Fruit fly (Drosophila melanogaster) whole organism, prepupa: Measurements from ENCODE around the gene CG17568.

Experiments
- CG10631 ChIP-seq: fragments of 200-800 bp; sonication (Bioruptor generic); optimal IDR thresholded peaks from 2 replicates; lab custom pipeline; 2016; ENCODE audit warnings: missing biosample characterization, missing genetic modification characterization
- CG11294 ChIP-seq: fragments of 200-800 bp; sonication (Bioruptor generic); IDR thresholded peaks from 2 replicates; pipeline ENCODE4 v1.3.6; 2022; ENCODE audit warnings: missing biosample characterization, missing genetic modification characterization
- CG11902 ChIP-seq: fragments of 200-800 bp; sonication (Bioruptor generic); optimal IDR thresholded peaks from 3 replicates; lab custom pipeline; 2016; ENCODE audit warnings: missing biosample characterization, missing genetic modification characterization
- CG15336 ChIP-seq: fragments of 200-800 bp; sonication (Bioruptor generic); IDR thresholded peaks from 2 replicates; pipeline ENCODE4 v1.3.6; 2022; ENCODE audit warnings: missing biosample characterization, missing genetic modification characterization
- CG1621 ChIP-seq: fragments of 200-800 bp; sonication (Bioruptor generic); optimal IDR thresholded peaks from 3 replicates; lab custom pipeline; 2018; ENCODE audit warnings: missing biosample characterization, mild to moderate bottlenecking, missing genetic modification characterization
- CG16779 ChIP-seq: fragments of 200-800 bp; sonication (Bioruptor generic); optimal IDR thresholded peaks from 3 replicates; lab custom pipeline; 2017; ENCODE audit warnings: missing biosample characterization, mild to moderate bottlenecking, missing genetic modification characterization
- CG3032 ChIP-seq: fragments of 200-800 bp; optimal IDR thresholded peaks from 2 replicates; lab custom pipeline; 2019; ENCODE audit warnings: missing biosample characterization, mild to moderate bottlenecking, missing genetic modification characterization, moderate library complexity
- CG31627 ChIP-seq: fragments of 200-800 bp; sonication (Bioruptor generic); optimal IDR thresholded peaks from 3 replicates; lab custom pipeline; 2016; ENCODE audit warnings: missing biosample characterization, missing genetic modification characterization
- CG32006 ChIP-seq: fragments of 200-800 bp; sonication (Bioruptor generic); optimal IDR thresholded peaks from 3 replicates; lab custom pipeline; 2017; ENCODE audit warnings: missing biosample characterization, mild to moderate bottlenecking, missing genetic modification characterization
- CG34406 ChIP-seq: fragments of 200-800 bp; sonication (Bioruptor generic); optimal IDR thresholded peaks from 3 replicates; lab custom pipeline; 2016; ENCODE audit warnings: missing biosample characterization, missing genetic modification characterization
- CG3919 ChIP-seq: fragments of 200-800 bp; sonication (Bioruptor generic); optimal IDR thresholded peaks from 3 replicates; lab custom pipeline; 2016; ENCODE audit warnings: missing biosample characterization, missing genetic modification characterization
- CG6163 ChIP-seq: fragments of 200-800 bp; sonication (Bioruptor generic); IDR thresholded peaks from 3 replicates; pipeline ENCODE4 v1.3.6; 2022; ENCODE audit warnings: missing biosample characterization, missing genetic modification characterization
- CG6276 ChIP-seq: fragments of 200-800 bp; sonication (Bioruptor generic); optimal IDR thresholded peaks from 2 replicates; lab custom pipeline; 2017; ENCODE audit warnings: missing biosample characterization, mild to moderate bottlenecking, missing genetic modification characterization
- CG6792 ChIP-seq: fragments of 200-800 bp; sonication (Bioruptor generic); optimal IDR thresholded peaks from 3 replicates; lab custom pipeline; 2016; ENCODE audit warnings: missing biosample characterization, missing genetic modification characterization
- CG6854 ChIP-seq: fragments of 200-800 bp; sonication (Bioruptor generic); optimal IDR thresholded peaks from 2 replicates; lab custom pipeline; 2017; ENCODE audit warnings: missing biosample characterization, mild to moderate bottlenecking, missing genetic modification characterization
- CG7368 ChIP-seq: fragments of 200-800 bp; sonication (Bioruptor generic); optimal IDR thresholded peaks from 3 replicates; lab custom pipeline; 2016; ENCODE audit warnings: missing biosample characterization, missing genetic modification characterization
- CG8119 ChIP-seq: fragments of 200-800 bp; sonication (Bioruptor generic); IDR thresholded peaks from 3 replicates; pipeline ENCODE4 v1.3.6; 2022; ENCODE audit warnings: missing biosample characterization, missing genetic modification characterization
- CG9139 ChIP-seq: fragments of 200-800 bp; sonication (Bioruptor generic); optimal IDR thresholded peaks from 3 replicates; lab custom pipeline; 2017; ENCODE audit warnings: missing biosample characterization, mild to moderate bottlenecking, missing genetic modification characterization
- Eip93F ChIP-seq: fragments of 200-800 bp; sonication (Bioruptor generic); optimal IDR thresholded peaks from 2 replicates; lab custom pipeline; 2016; ENCODE audit warnings: missing biosample characterization, mild to moderate bottlenecking, missing genetic modification characterization
- Ets21C ChIP-seq: fragments of 200-800 bp; sonication (Bioruptor generic); optimal IDR thresholded peaks from 3 replicates; lab custom pipeline; 2016; ENCODE audit warnings: missing biosample characterization, missing genetic modification characterization
- Ets96B ChIP-seq: fragments of 200-800 bp; optimal IDR thresholded peaks from 2 replicates; lab custom pipeline; 2019; ENCODE audit warnings: missing biosample characterization, mild to moderate bottlenecking, missing genetic modification characterization, moderate library complexity
- Hr39 ChIP-seq: fragments of 200-800 bp; sonication (Bioruptor generic); optimal IDR thresholded peaks from 2 replicates; lab custom pipeline; 2016; ENCODE audit warnings: missing biosample characterization, missing genetic modification characterization
- Lpt ChIP-seq: fragments of 200-800 bp; sonication (Bioruptor generic); optimal IDR thresholded peaks from 3 replicates; lab custom pipeline; 2016; ENCODE audit warnings: missing biosample characterization, missing genetic modification characterization
- OdsH ChIP-seq: fragments of 200-800 bp; sonication (Bioruptor generic); optimal IDR thresholded peaks from 3 replicates; lab custom pipeline; 2016; ENCODE audit warnings: missing biosample characterization, missing genetic modification characterization
- Smox ChIP-seq: fragments of 200-800 bp; sonication (Bioruptor generic); optimal IDR thresholded peaks from 3 replicates; lab custom pipeline; 2016; ENCODE audit warnings: missing biosample characterization, missing genetic modification characterization
- Sox14 ChIP-seq: fragments of 200-800 bp; sonication (Bioruptor generic); optimal IDR thresholded peaks from 3 replicates; lab custom pipeline; 2016; ENCODE audit warnings: missing biosample characterization, missing genetic modification characterization
- Sox15 ChIP-seq: fragments of 200-800 bp; sonication (Bioruptor generic); optimal IDR thresholded peaks from 3 replicates; lab custom pipeline; 2016; ENCODE audit warnings: missing biosample characterization, missing genetic modification characterization
- acj6 ChIP-seq: fragments of 200-800 bp; sonication (Bioruptor generic); optimal IDR thresholded peaks from 3 replicates; lab custom pipeline; 2016; ENCODE audit warnings: missing biosample characterization, missing genetic modification characterization
- cyc ChIP-seq: fragments of 200-800 bp; sonication (Bioruptor generic); optimal IDR thresholded peaks from 3 replicates; lab custom pipeline; 2016; ENCODE audit warnings: missing biosample characterization, missing genetic modification characterization
- dac ChIP-seq: fragments of 200-800 bp; sonication (Bioruptor generic); optimal IDR thresholded peaks from 2 replicates; lab custom pipeline; 2017; ENCODE audit warnings: missing biosample characterization, mild to moderate bottlenecking, missing genetic modification characterization
- dsx ChIP-seq: fragments of 200-800 bp; optimal IDR thresholded peaks from 3 replicates; lab custom pipeline; 2019; ENCODE audit warnings: missing biosample characterization, mild to moderate bottlenecking, missing genetic modification characterization, moderate library complexity; ENCODE audit not compliant: poor library complexity, severe bottlenecking
- eg ChIP-seq: fragments of 200-800 bp; sonication (Bioruptor generic); IDR thresholded peaks from 3 replicates; pipeline ENCODE4 v1.3.6; 2022; ENCODE audit warnings: missing biosample characterization, missing genetic modification characterization
- fkh ChIP-seq: fragments of 200-800 bp; sonication (Bioruptor generic); optimal IDR thresholded peaks from 3 replicates; lab custom pipeline; 2017; ENCODE audit warnings: missing biosample characterization, mild to moderate bottlenecking, missing genetic modification characterization, moderate library complexity
- lz ChIP-seq: fragments of 200-800 bp; sonication (Bioruptor generic); optimal IDR thresholded peaks from 3 replicates; lab custom pipeline; 2016; ENCODE audit warnings: missing biosample characterization, missing genetic modification characterization
- net ChIP-seq: fragments of 200-800 bp; sonication (Bioruptor generic); optimal IDR thresholded peaks from 3 replicates; lab custom pipeline; 2016; ENCODE audit warnings: missing biosample characterization, missing genetic modification characterization
- pdm3 ChIP-seq: fragments of 200-800 bp; sonication (Bioruptor generic); optimal IDR thresholded peaks from 3 replicates; lab custom pipeline; 2016; ENCODE audit warnings: missing biosample characterization, missing genetic modification characterization
- salr ChIP-seq, 2 experiments: fragments of 200-800 bp; sonication (Bioruptor generic); optimal IDR thresholded peaks; 3 replicates each; lab custom pipeline; 2016 to 2018; ENCODE audit warnings: missing biosample characterization in 2 of 2, missing genetic modification characterization in 2 of 2, mild to moderate bottlenecking in 1 of 2
- spab ChIP-seq: fragments of 200-800 bp; sonication (Bioruptor generic); optimal IDR thresholded peaks from 2 replicates; lab custom pipeline; 2017; ENCODE audit warnings: missing biosample characterization, mild to moderate bottlenecking, missing genetic modification characterization, missing genetic modification reagents
- ss ChIP-seq, 2 experiments: fragments of 200-800 bp; sonication (Bioruptor generic); optimal IDR thresholded peaks; 2 replicates in 1 of 2; 3 replicates in 1 of 2; lab custom pipeline; 2017 to 2018; ENCODE audit warnings: mild to moderate bottlenecking in 2 of 2, missing biosample characterization in 2 of 2, missing genetic modification characterization in 2 of 2, moderate library complexity in 1 of 2
- topi ChIP-seq: fragments of 200-800 bp; sonication (Bioruptor generic); optimal IDR thresholded peaks from 3 replicates; lab custom pipeline; 2016; ENCODE audit warnings: missing biosample characterization, missing genetic modification characterization
- vri ChIP-seq: fragments of 200-800 bp; sonication (Bioruptor generic); optimal IDR thresholded peaks from 3 replicates; lab custom pipeline; 2016; ENCODE audit warnings: missing biosample characterization, mild to moderate bottlenecking, missing genetic modification characterization

Gene CG17568

DNA sequence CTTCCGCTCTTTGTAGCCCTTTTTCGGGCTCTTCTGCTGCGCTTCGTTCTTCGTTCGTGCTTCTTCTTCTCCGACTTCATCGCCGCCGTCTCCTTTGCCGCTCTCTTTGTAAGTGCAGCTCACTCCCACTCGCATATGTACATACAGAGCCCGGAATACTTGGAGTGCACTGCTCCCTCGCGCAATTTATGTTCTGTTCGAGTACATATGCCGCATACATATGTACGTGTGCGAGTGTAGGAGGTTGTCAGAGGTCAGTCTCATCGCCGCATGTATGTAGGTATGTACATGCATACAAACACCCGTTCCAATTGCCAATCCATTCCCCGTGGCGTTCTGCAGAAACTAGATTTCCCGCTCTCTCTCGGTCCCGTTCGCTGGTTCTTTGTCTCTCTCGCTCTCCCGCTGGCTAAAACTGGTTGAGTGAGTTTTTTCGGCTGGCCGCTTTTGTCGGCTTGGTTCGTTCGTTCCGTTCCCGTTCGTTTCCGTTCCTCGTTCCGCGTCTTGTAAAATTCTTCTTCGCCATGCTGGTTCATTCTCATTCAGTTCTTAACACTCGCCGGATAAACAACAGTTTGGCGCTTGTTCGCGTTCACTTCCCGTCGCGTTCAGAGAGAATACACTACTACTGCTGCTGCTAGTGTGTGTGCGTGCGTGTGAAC is 23.4 kb downstream of the CG17568 start (continued):
- TF ChIP-seq Smox (GFP tag; lab: Kevin White, UChicago) (peak; percentile 35), CG6854 (peak; percentile 76), Ets96B (tag; lab: Kevin White, UChicago) (peak; percentile 19), Lpt (GFP tag; lab: Kevin White, UChicago) (peak; percentile 49), CG1621 (tag; lab: Kevin White, UChicago) (peak; percentile 60), Sox15 (GFP tag; lab: Kevin White, UChicago) (no peak), vri (peak; percentile 59), Sox14 (GFP tag; lab: Kevin White, UChicago) (peak; percentile 77), CG3032 (tag; lab: Kevin White, UChicago) (no peak), CG6792 (GFP tag; lab: Kevin White, UChicago) (peak; percentile 26)
- TF ChIP-seq, all 60 proteins: peak for 28

DNA sequence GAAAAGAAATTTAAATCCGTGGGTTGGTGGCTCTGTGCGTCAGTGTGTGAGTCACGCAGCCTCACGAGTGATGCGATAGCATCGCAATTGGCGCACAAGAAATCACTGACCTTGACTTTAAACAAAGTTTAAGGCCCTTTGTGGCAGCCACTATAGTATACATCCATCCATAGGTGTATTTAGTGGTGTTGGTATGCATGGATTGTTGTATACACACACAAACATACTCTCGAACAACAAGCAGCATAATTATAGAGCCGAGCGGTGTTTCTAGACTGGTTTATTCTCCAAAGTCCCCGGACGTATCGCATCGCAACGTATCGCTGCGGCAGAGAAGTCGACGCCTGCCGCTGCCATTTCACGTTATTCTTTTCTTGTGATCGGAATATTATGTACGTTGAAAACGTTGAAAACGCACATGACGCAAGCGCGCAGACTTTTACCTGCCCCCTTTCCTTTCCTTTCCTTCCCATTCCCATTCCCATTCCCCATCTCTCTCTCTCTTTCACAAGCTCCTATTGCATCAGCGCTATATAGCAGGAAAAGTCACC is 24.7 kb downstream of the CG17568 start:
- TF ChIP-seq CG31627 (no peak), lz (GFP tag; lab: Kevin White, UChicago) (no peak), dsx (GFP tag; lab: Kevin White, UChicago) (peak; percentile 12), fkh (GFP tag; lab: Kevin White, UChicago) (peak; percentile 47), spab (GFP tag; lab: Kevin White, UChicago) (no peak), CG11902 (GFP tag; lab: Kevin White, UChicago) (no peak), CG1621 (tag; lab: Kevin White, UChicago) (peak; percentile 29), ss (GFP tag; optimal IDR thresholded peaks at IDR 0.05; lab: Kevin White, UChicago) (peak in 1 of 2 experiments; percentile 68), CG15336 (GFP tag; lab: Robert Waterston, UW) (no peak), topi (GFP tag; lab: Kevin White, UChicago) (no peak), CG6163 (GFP tag; lab: Robert Waterston, UW) (peak; percentile 39; the same call in 1 of the 3 replicates), Smox (GFP tag; lab: Kevin White, UChicago) (no peak)
- TF ChIP-seq, all 60 proteins: peak for 5

DNA sequence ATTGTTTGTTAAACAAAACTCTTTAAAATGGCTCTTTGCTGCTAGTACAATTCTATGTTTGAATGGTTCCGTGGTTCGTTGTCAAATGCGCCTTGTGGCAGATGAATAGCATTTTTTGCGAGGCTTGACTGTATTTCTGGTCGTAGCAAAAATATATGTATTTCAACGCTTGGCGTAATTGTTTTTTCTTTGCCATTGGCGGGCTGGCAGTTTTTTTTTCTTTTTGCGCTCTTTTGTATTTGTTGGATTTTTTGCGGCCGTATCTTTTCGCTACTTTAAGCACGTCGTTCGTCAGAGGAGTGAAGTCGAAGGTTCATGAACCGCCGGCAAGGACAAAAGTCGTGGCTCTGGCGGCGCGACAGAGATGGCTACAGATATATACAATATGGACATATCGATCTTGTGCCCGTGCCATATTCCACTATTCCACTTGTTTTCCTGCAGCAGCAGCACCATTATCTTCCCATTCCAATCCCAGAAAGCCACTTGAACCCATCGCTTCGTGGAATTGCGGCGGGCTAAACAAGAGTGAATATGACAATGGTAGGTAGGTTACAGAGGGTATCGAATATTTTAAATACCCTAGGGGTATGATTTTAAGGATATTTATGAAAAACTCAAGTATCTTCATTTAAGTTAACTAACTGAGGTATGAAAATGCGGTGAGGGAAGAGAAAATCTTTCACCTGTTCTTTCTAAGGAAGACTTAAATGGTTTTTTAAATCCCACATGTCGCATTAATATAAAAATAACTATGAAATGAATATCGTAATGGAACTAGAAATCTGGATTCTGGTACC is 25.4 kb downstream of the CG17568 start:
- peak; percentile 70 for TF ChIP-seq eg (GFP tag; lab: Robert Waterston, UW)
- peak; percentile 44 for TF ChIP-seq topi (GFP tag; lab: Kevin White, UChicago)
- no peak for TF ChIP-seq Smox (GFP tag; lab: Kevin White, UChicago)
- peak; percentile 33 for TF ChIP-seq pdm3
- peak; percentile 89 for TF ChIP-seq dsx (GFP tag; lab: Kevin White, UChicago)
- no peak for TF ChIP-seq CG34406 (GFP tag; lab: Kevin White, UChicago)
- no peak for TF ChIP-seq cyc (GFP tag; lab: Kevin White, UChicago)
- no peak for TF ChIP-seq lz (GFP tag; lab: Kevin White, UChicago)
- peak; percentile 0 for TF ChIP-seq OdsH (GFP tag; lab: Kevin White, UChicago)
- peak; percentile 31 for TF ChIP-seq CG7368
- TF ChIP-seq CG6276 (GFP tag; lab: Kevin White, UChicago), result peak; percentile 62
- TF ChIP-seq Lpt (GFP tag; lab: Kevin White, UChicago), result peak; percentile 25
- peak; percentile 45 for TF ChIP-seq CG3919 (GFP tag; lab: Kevin White, UChicago)
- TF ChIP-seq spab (GFP tag; lab: Kevin White, UChicago), result peak; percentile 89
- TF ChIP-seq CG11294, result no peak
- peak; percentile 86 for TF ChIP-seq CG16779 (tag; lab: Kevin White, UChicago)
- peak; percentile 94 for TF ChIP-seq CG1621 (tag; lab: Kevin White, UChicago)
- TF ChIP-seq CG9139, result peak; percentile 100
- no peak for TF ChIP-seq Ets21C (GFP tag; lab: Kevin White, UChicago)
- TF ChIP-seq acj6 (GFP tag; lab: Kevin White, UChicago), result peak; percentile 8
- peak; percentile 12 for TF ChIP-seq CG11902 (GFP tag; lab: Kevin White, UChicago)
- no peak for TF ChIP-seq fkh (GFP tag; lab: Kevin White, UChicago)
- TF ChIP-seq Hr39 (GFP tag; lab: Kevin White, UChicago), result no peak
- TF ChIP-seq ss (GFP tag; optimal IDR thresholded peaks at IDR 0.05; lab: Kevin White, UChicago), result peak; percentile 100
- TF ChIP-seq salr (GFP tag; optimal IDR thresholded peaks at IDR 0.05; lab: Kevin White, UChicago), result peak; percentile 50 to 70
- peak; percentile 71 for TF ChIP-seq Ets96B (tag; lab: Kevin White, UChicago)
- peak; percentile 62 for TF ChIP-seq net (GFP tag; lab: Kevin White, UChicago)
- TF ChIP-seq CG6792 (GFP tag; lab: Kevin White, UChicago), result peak; percentile 11
- TF ChIP-seq dac (GFP tag; lab: Kevin White, UChicago), result no peak
- TF ChIP-seq CG8119 (GFP tag; lab: Robert Waterston, UW), result 0 out of 3 replicates have a peak, but pooled peaks have one; percentile 45
- TF ChIP-seq CG3032 (tag; lab: Kevin White, UChicago), result peak; percentile 70
- TF ChIP-seq CG32006, result no peak
- peak; percentile 49 for TF ChIP-seq CG10631 (GFP tag; lab: Kevin White, UChicago)
- no peak for TF ChIP-seq Eip93F (GFP tag; lab: Kevin White, UChicago)
- TF ChIP-seq Sox15 (GFP tag; lab: Kevin White, UChicago), result no peak
